Worm (Caenorhabditis elegans) whole organism, L4 larva: ENCODE results near the gene F22D3.4.

Experiments used
- D1046.2 ChIP-seq: fragments of 200-800 bp; sonication (Bioruptor generic); IDR thresholded peaks from 2 replicates; pipeline ENCODE4 v1.3.6; 2022; ENCODE audit warnings: missing genetic modification characterization, missing compliant biosample characterization
- F10B5.3 ChIP-seq: sonication (generic microtip); optimal IDR thresholded peaks from 2 replicates; lab custom pipeline; 2016; ENCODE audit warnings: mild to moderate bottlenecking, missing genetic modification characterization, missing compliant biosample characterization
- F44E2.7 ChIP-seq: fragments of 200-800 bp; sonication (Bioruptor generic); IDR thresholded peaks from 2 replicates; pipeline ENCODE4 v2.1.2; 2022; ENCODE audit warnings: missing genetic modification characterization, missing compliant biosample characterization
- F49E8.2 ChIP-seq: sonication (generic microtip); optimal IDR thresholded peaks from 2 replicates; lab custom pipeline; 2016; ENCODE audit warnings: missing compliant biosample characterization, mild to moderate bottlenecking, missing genetic modification characterization, borderline replicate concordance
- Y105C5A.15 ChIP-seq: fragments of 200-800 bp; sonication (Bioruptor generic); IDR thresholded peaks from 2 replicates; pipeline ENCODE4 v1.3.6; 2022; ENCODE audit warnings: missing genetic modification characterization, missing compliant biosample characterization
- Y48G9A.11 ChIP-seq: fragments of 200-800 bp; sonication (Bioruptor generic); IDR thresholded peaks from 2 replicates; pipeline ENCODE4 v1.3.6; 2022; ENCODE audit warnings: missing genetic modification reagents, missing genetic modification characterization, missing compliant biosample characterization
- Y5F2A.4 ChIP-seq: fragments of 200-800 bp; sonication (Bioruptor generic); optimal IDR thresholded peaks from 2 replicates; lab custom pipeline; 2018; ENCODE audit warnings: mild to moderate bottlenecking, missing genetic modification characterization, missing compliant biosample characterization
- Y75B8A.6 ChIP-seq: fragments of 200-800 bp; sonication (Bioruptor generic); IDR thresholded peaks from 2 replicates; pipeline ENCODE4 v1.3.6; 2022; ENCODE audit warnings: missing genetic modification reagents, missing genetic modification characterization, missing compliant biosample characterization
- aly-2 ChIP-seq: sonication (generic microtip); optimal IDR thresholded peaks from 2 replicates; lab custom pipeline; 2018; ENCODE audit warnings: missing biosample characterization, missing genetic modification characterization
- ama-1 ChIP-seq: fragments of 150-350 bp; optimal IDR thresholded peaks from 2 replicates; lab custom pipeline; 2014; ENCODE audit warnings: inconsistent platforms, mixed read lengths
- ceh-20 ChIP-seq: fragments of 200-800 bp; sonication (Bioruptor generic); IDR thresholded peaks from 2 replicates; pipeline ENCODE4 v1.3.6; 2022; ENCODE audit warnings: missing genetic modification reagents, missing genetic modification characterization, missing compliant biosample characterization
- ceh-28 ChIP-seq: fragments of 150-350 bp; optimal IDR thresholded peaks from 2 replicates; lab custom pipeline; 2014; ENCODE audit warnings: missing biosample characterization, missing genetic modification reagents, missing genetic modification characterization
- ceh-82 ChIP-seq: sonication (generic microtip); optimal IDR thresholded peaks from 2 replicates; lab custom pipeline; 2017; ENCODE audit warnings: missing biosample characterization, missing genetic modification characterization
- ces-1 ChIP-seq: fragments of 150-350 bp; sonication (generic microtip); optimal IDR thresholded peaks from 4 replicates; lab custom pipeline; 2014; ENCODE audit warnings: missing biosample characterization, missing genetic modification reagents, missing genetic modification characterization
- ctbp-1 ChIP-seq: fragments of 200-800 bp; sonication (Bioruptor generic); IDR thresholded peaks from 2 replicates; pipeline ENCODE4 v1.3.6; 2022; ENCODE audit warnings: missing genetic modification reagents, missing genetic modification characterization, missing compliant biosample characterization
- daf-16 ChIP-seq, 3 experiments: sonication (generic microtip); optimal IDR thresholded peaks; 2 replicates each; lab custom pipeline; 2016 to 2017; ENCODE audit warnings: missing genetic modification characterization in 3 of 3, missing genetic modification reagents in 3 of 3, mild to moderate bottlenecking in 2 of 3, missing compliant biosample characterization in 2 of 3, missing biosample characterization in 1 of 3, moderate library complexity in 1 of 3
- dmd-8 ChIP-seq: fragments of 200-800 bp; sonication (Bioruptor generic); IDR thresholded peaks from 2 replicates; pipeline ENCODE4 v1.3.6; 2022; ENCODE audit warnings: missing genetic modification characterization, missing compliant biosample characterization
- dmd-9 ChIP-seq: fragments of 200-800 bp; sonication (Bioruptor generic); IDR thresholded peaks from 2 replicates; pipeline ENCODE4 v1.3.6; 2022; ENCODE audit warnings: missing genetic modification reagents, missing genetic modification characterization, missing compliant biosample characterization
- dpl-1 ChIP-seq: fragments of 150-350 bp; optimal IDR thresholded peaks from 2 replicates; lab custom pipeline; 2014; ENCODE audit warnings: missing biosample characterization, missing genetic modification reagents, missing genetic modification characterization
- egl-27 ChIP-seq: sonication (generic microtip); optimal IDR thresholded peaks from 3 replicates; lab custom pipeline; 2017; ENCODE audit warnings: missing biosample characterization, missing genetic modification reagents, missing genetic modification characterization
- gei-8 ChIP-seq: fragments of 200-800 bp; sonication (Bioruptor generic); optimal IDR thresholded peaks from 2 replicates; lab custom pipeline; 2018; ENCODE audit warnings: mild to moderate bottlenecking, missing genetic modification characterization, missing compliant biosample characterization
- hlh-11 ChIP-seq: fragments of 200-800 bp; sonication (Bioruptor generic); optimal IDR thresholded peaks from 2 replicates; lab custom pipeline; 2018; ENCODE audit warnings: mild to moderate bottlenecking, missing genetic modification characterization, missing compliant biosample characterization
- hlh-30 ChIP-seq: sonication (generic microtip); optimal IDR thresholded peaks from 2 replicates; lab custom pipeline; 2017; ENCODE audit warnings: antibody characterized with exemption, mild to moderate bottlenecking, missing genetic modification characterization, missing compliant biosample characterization; ENCODE audit not compliant: insufficient read depth
- hmg-1.1 ChIP-seq: fragments of 200-800 bp; sonication (Bioruptor generic); IDR thresholded peaks from 2 replicates; pipeline ENCODE4 v1.3.6; 2022; ENCODE audit warnings: missing genetic modification reagents, missing genetic modification characterization, missing compliant biosample characterization
- jun-1 ChIP-seq: fragments of 150-350 bp; optimal IDR thresholded peaks from 2 replicates; lab custom pipeline; 2014; ENCODE audit warnings: missing biosample characterization, missing genetic modification reagents, missing genetic modification characterization
- lin-1 ChIP-seq: fragments of 200-800 bp; sonication (Bioruptor generic); IDR thresholded peaks from 2 replicates; pipeline ENCODE4 v1.3.6; 2022; ENCODE audit warnings: missing genetic modification reagents, missing genetic modification characterization, missing compliant biosample characterization
- lin-15B ChIP-seq: fragments of 150-350 bp; sonication (generic microtip); optimal IDR thresholded peaks from 3 replicates; lab custom pipeline; 2014; ENCODE audit warnings: missing biosample characterization, missing genetic modification characterization
- lin-38 ChIP-seq: fragments of 200-800 bp; sonication (Bioruptor generic); IDR thresholded peaks from 2 replicates; pipeline ENCODE4 v1.3.6; 2022; ENCODE audit warnings: missing genetic modification reagents, missing genetic modification characterization, missing compliant biosample characterization
- mdt-29 ChIP-seq: fragments of 200-800 bp; sonication (Bioruptor generic); IDR thresholded peaks from 2 replicates; pipeline ENCODE4 v1.3.6; 2022; ENCODE audit warnings: missing genetic modification reagents, missing genetic modification characterization, missing compliant biosample characterization
- mep-1 ChIP-seq: fragments of 150-350 bp; sonication (generic microtip); optimal IDR thresholded peaks from 3 replicates; lab custom pipeline; 2014; ENCODE audit warnings: missing biosample characterization, missing genetic modification characterization
- mes-2 ChIP-seq: sonication (generic microtip); optimal IDR thresholded peaks from 2 replicates; lab custom pipeline; 2016; ENCODE audit warnings: missing genotype, mild to moderate bottlenecking, missing genetic modification characterization, missing compliant biosample characterization; ENCODE audit not compliant: poor library complexity, severe bottlenecking
- mxl-2 ChIP-seq: fragments of 200-800 bp; sonication (Bioruptor generic); conservative IDR thresholded peaks from 2 replicates; pipeline ENCODE4 v1.3.6; 2022; ENCODE audit warnings: missing genetic modification reagents, missing genetic modification characterization, missing compliant biosample characterization
- nhr-10 ChIP-seq: fragments of 150-350 bp; optimal IDR thresholded peaks from 2 replicates; lab custom pipeline; 2014; ENCODE audit warnings: missing biosample characterization, missing genetic modification characterization
- nhr-102 ChIP-seq: sonication (generic microtip); optimal IDR thresholded peaks from 2 replicates; lab custom pipeline; 2016; ENCODE audit warnings: mild to moderate bottlenecking, missing genetic modification characterization, moderate library complexity, missing compliant biosample characterization
- nhr-28 ChIP-seq: fragments of 150-350 bp; optimal IDR thresholded peaks from 2 replicates; lab custom pipeline; 2014; ENCODE audit warnings: missing biosample characterization, missing genetic modification characterization
- nhr-41 ChIP-seq: fragments of 200-800 bp; sonication (Bioruptor generic); IDR thresholded peaks from 2 replicates; pipeline ENCODE4 v1.3.6; 2022; ENCODE audit warnings: missing genetic modification reagents, missing genetic modification characterization, missing compliant biosample characterization
- nhr-76 ChIP-seq: fragments of 150-350 bp; optimal IDR thresholded peaks from 2 replicates; lab custom pipeline; 2014; ENCODE audit warnings: missing biosample characterization, missing genetic modification characterization
- nhr-77 ChIP-seq: fragments of 150-350 bp; optimal IDR thresholded peaks from 2 replicates; lab custom pipeline; 2014; ENCODE audit warnings: missing biosample characterization, missing genetic modification characterization
- pqm-1 ChIP-seq: sonication (generic microtip); optimal IDR thresholded peaks from 2 replicates; lab custom pipeline; 2017; ENCODE audit warnings: missing biosample characterization, missing genetic modification characterization
- rbr-2 ChIP-seq: sonication (generic microtip); optimal IDR thresholded peaks from 2 replicates; lab custom pipeline; 2016; ENCODE audit warnings: missing genotype, missing genetic modification characterization, missing compliant biosample characterization
- saeg-2 ChIP-seq: fragments of 200-800 bp; sonication (Bioruptor generic); IDR thresholded peaks from 2 replicates; pipeline ENCODE4 v1.3.6; 2022; ENCODE audit warnings: missing genetic modification reagents, missing genetic modification characterization, missing compliant biosample characterization
- skn-1 ChIP-seq: fragments of 150-350 bp; optimal IDR thresholded peaks from 2 replicates; lab custom pipeline; 2014; ENCODE audit warnings: missing biosample characterization, missing genetic modification characterization
- spr-1 ChIP-seq: sonication (generic microtip); optimal IDR thresholded peaks from 2 replicates; lab custom pipeline; 2016; ENCODE audit warnings: mild to moderate bottlenecking, missing genetic modification characterization, missing compliant biosample characterization
- unc-62 ChIP-seq, 3 experiments: fragments of 150-350 bp in 1 of 3; sonication (generic microtip); optimal IDR thresholded peaks in 2 of 3; peaks in 1 of 3; 1 replicate in 1 of 3; 2 replicates in 2 of 3; lab custom pipeline; 2014 to 2017; ENCODE audit warnings: missing biosample characterization in 3 of 3, missing genetic modification characterization in 3 of 3, missing genetic modification reagents in 3 of 3, missing genotype in 1 of 3
- zfp-3 ChIP-seq: fragments of 200-800 bp; sonication (Bioruptor generic); conservative IDR thresholded peaks from 2 replicates; pipeline ENCODE4 v1.3.6; 2022; ENCODE audit warnings: missing genetic modification reagents, missing genetic modification characterization, missing compliant biosample characterization
- zip-11 ChIP-seq: fragments of 200-800 bp; sonication (Bioruptor generic); IDR thresholded peaks from 2 replicates; pipeline ENCODE4 v1.3.6; 2022; ENCODE audit warnings: missing genetic modification characterization, missing compliant biosample characterization
- zip-2 ChIP-seq: fragments of 150-350 bp; optimal IDR thresholded peaks from 2 replicates; lab custom pipeline; 2014; ENCODE audit warnings: missing biosample characterization, missing genetic modification characterization
- ztf-11 ChIP-seq: fragments of 150-350 bp; optimal IDR thresholded peaks from 2 replicates; lab custom pipeline; 2014; ENCODE audit warnings: missing biosample characterization, missing genetic modification characterization

Gene F22D3.4

DNA sequence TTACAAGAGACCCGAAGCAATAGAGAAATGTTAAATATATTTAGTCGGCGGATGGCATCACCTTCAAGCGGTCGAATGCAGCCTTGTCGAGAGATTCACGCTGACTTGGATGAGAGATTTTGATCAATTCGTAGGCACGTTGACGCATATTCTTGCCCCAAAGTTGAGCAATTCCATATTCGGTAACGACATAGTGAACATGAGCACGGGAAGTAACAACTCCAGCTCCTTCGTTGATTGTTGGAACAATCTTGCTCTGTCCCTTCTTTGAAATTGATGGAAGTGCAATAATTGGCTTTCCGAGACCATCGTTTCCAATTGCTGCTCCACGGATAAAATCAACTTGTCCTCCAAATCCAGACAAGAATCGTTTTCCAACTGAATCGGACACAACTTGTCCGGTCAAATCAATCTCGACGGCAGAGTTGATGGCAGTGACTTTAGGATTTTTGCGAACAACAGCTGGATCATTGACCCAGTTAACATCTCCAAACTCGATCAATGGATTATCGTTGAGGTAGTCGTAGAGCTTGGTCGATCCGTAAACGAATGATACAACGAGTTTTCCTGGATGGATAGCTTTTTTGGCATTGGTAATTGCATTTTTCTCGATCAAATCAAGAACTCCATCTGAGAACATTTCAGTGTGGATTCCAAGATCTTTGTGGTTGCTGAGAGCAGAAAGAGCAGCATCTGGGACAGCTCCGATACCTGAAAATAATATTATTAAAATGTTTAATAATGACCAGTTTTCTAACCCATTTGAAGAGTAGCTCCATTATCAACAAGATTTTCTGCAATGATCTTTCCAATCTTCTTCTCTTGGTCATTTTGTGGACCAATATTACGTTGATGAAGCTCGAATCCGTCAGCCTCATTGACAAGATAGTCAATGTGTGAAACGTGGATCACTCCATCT, 38.5 kb downstream of the F22D3.4 start:
- TF ChIP-seq ces-1 (GFP tag; lab: Kevin White, UChicago), result no peak
- TF ChIP-seq ctbp-1 (GFP tag; lab: Robert Waterston, UW), result no peak
- no peak for TF ChIP-seq dmd-8 (GFP tag; lab: Robert Waterston, UW)
- no peak for TF ChIP-seq ceh-82 (tag; lab: Kevin White, UChicago)
- 0 out of 2 replicates have a peak, but pooled peaks have one; percentile 6 for TF ChIP-seq lin-38 (GFP tag; lab: Robert Waterston, UW)
- no peak for TF ChIP-seq ceh-20 (GFP tag; lab: Robert Waterston, UW)
- TF ChIP-seq lin-1 (GFP tag; lab: Robert Waterston, UW), result no peak
- peak; percentile 68; the same call in 1 of the 2 replicates for TF ChIP-seq Y75B8A.6 (GFP tag; lab: Robert Waterston, UW)
- no peak for TF ChIP-seq daf-16 (GFP tag; optimal IDR thresholded peaks at IDR 0.05; lab: Kevin White, UChicago)
- TF ChIP-seq daf-16 (tag; optimal IDR thresholded peaks at IDR 0.05; lab: Kevin White, UChicago), result peak; percentile 21
- TF ChIP-seq hmg-1.1, result 0 out of 2 replicates have a peak, but pooled peaks have one; percentile 12
- no peak for TF ChIP-seq spr-1 (tag; lab: Kevin White, UChicago)
- no peak for TF ChIP-seq lin-15B (tag; lab: Kevin White, UChicago)
- no peak for TF ChIP-seq nhr-76 (tag; lab: Kevin White, UChicago)
- peak; percentile 46 for TF ChIP-seq mes-2 (tag; lab: Kevin White, UChicago)
- no peak for TF ChIP-seq Y5F2A.4 (GFP tag; lab: Kevin White, UChicago)
- no peak for TF ChIP-seq F44E2.7 (GFP tag; lab: Robert Waterston, UW)
- no peak for TF ChIP-seq nhr-10
- TF ChIP-seq dpl-1, result no peak
- TF ChIP-seq rbr-2 (tag; lab: Kevin White, UChicago), result no peak
- TF ChIP-seq nhr-102, result no peak
- no peak for TF ChIP-seq gei-8 (GFP tag; lab: Kevin White, UChicago)
- TF ChIP-seq unc-62 (GFP tag; optimal IDR thresholded peaks at IDR 0.05 in 1 of 2; lab: Kevin White, UChicago), result peak in 1 of 2 experiments; percentile 35
- no peak for TF ChIP-seq unc-62 (tag; optimal IDR thresholded peaks at IDR 0.05; lab: Kevin White, UChicago)
- no peak for TF ChIP-seq pqm-1
- TF ChIP-seq Y105C5A.15 (GFP tag; lab: Robert Waterston, UW), result no peak
- TF ChIP-seq aly-2 (tag; lab: Kevin White, UChicago), result no peak
- no peak for TF ChIP-seq hlh-30 (tag; lab: Kevin White, UChicago)
- TF ChIP-seq mep-1, result no peak
- TF ChIP-seq egl-27 (tag; lab: Kevin White, UChicago), result no peak
- peak; percentile 76 for TF ChIP-seq ama-1
- 0 out of 2 replicates have a peak, but pooled peaks have one; percentile 44 for TF ChIP-seq saeg-2 (GFP tag; lab: Robert Waterston, UW)
- TF ChIP-seq zfp-3 (GFP tag; lab: Robert Waterston, UW), result no peak; the same call in 1 of the 2 replicates
- no peak for TF ChIP-seq nhr-41
- TF ChIP-seq Y48G9A.11 (GFP tag; lab: Robert Waterston, UW), result no peak
- TF ChIP-seq jun-1 (tag; lab: Kevin White, UChicago), result no peak
- TF ChIP-seq nhr-28 (tag; lab: Kevin White, UChicago), result no peak
- TF ChIP-seq zip-2 (tag; lab: Kevin White, UChicago), result no peak
- TF ChIP-seq skn-1 (tag; lab: Kevin White, UChicago), result no peak
- no peak for TF ChIP-seq ztf-11 (tag; lab: Kevin White, UChicago)
- TF ChIP-seq hlh-11 (tag; lab: Kevin White, UChicago), result no peak
- TF ChIP-seq zip-11 (GFP tag; lab: Robert Waterston, UW), result no peak
- no peak for TF ChIP-seq dmd-9 (GFP tag; lab: Robert Waterston, UW)
- TF ChIP-seq nhr-77, result no peak
- TF ChIP-seq F10B5.3 (tag; lab: Kevin White, UChicago), result no peak
- TF ChIP-seq mdt-29 (GFP tag; lab: Robert Waterston, UW), result no peak
- no peak for TF ChIP-seq mxl-2 (GFP tag; lab: Robert Waterston, UW)
- TF ChIP-seq ceh-28 (tag; lab: Kevin White, UChicago), result no peak
- peak; percentile 71; the same call in 1 of the 2 replicates for TF ChIP-seq D1046.2
- TF ChIP-seq F49E8.2, result no peak
